Worm (Caenorhabditis elegans) whole organism, young adult: ENCODE data around the gene pqn-83.

Experiments used
- bed-1 ChIP-seq: fragments of 200-800 bp; sonication (Bioruptor generic); IDR thresholded peaks from 2 replicates; pipeline ENCODE4 v1.3.6; 2022; ENCODE audit warnings: missing genetic modification reagents, missing genetic modification characterization, missing compliant biosample characterization
- rec-8 ChIP-seq, 2 experiments: sonication (generic microtip); optimal IDR thresholded peaks; 2 replicates each; lab custom pipeline; 2016; ENCODE audit warnings: mild to moderate bottlenecking in 2 of 2, missing genetic modification characterization in 2 of 2, missing genetic modification reagents in 2 of 2, missing genotype in 2 of 2, missing biosample characterization in 1 of 2, missing compliant biosample characterization in 1 of 2, moderate library complexity in 1 of 2

DNA sequence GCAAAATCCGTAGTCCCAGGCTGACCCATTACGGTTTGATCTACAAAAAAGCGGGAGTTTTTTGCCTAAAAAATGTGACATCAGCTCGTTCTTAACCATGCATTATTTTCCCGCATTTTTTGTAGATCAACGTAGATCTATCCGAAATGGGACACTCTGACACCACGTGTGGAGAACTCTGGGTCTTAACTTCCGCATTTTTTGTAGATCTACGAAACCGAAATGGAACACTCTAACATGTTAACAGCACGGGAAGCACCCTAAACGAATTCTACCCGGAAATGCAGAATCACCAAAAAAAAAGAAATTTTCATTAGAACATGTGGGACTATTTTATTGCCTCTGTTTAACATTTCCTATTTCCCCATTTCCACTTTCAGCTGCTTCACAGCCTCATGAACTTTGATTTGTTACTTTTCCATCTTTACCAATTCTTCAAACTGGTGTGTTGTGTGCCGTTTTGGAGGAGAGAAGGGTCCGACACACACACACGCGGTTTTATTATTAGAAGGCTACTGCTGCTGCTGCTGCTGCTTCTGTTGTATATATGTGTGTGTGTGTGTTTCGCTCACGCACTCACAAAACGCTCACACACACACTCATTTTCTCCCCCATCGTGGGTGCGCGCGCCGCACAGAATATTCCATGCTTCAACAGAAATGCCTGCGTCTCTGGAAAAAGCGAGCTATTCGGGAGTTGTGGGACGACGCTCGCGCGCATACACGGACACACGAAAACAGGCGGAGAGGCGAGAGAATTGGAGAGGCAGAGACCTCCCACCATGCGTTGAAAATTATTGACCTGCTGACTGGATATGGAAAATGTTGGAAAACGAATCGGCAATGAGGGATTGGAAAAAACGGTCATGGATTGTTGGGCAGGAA, 31.1 kb downstream of the pqn-83 start:
- TF ChIP-seq rec-8 (tag; optimal IDR thresholded peaks at IDR 0.05; lab: Kevin White, UChicago) (no peak), bed-1 (GFP tag; lab: Robert Waterston, UW) (no peak)
